Worm (Caenorhabditis elegans) whole organism, young adult: Measurements from ENCODE around the gene T04A8.7.

Experiments
- cebp-2 ChIP-seq: fragments of 200-800 bp; sonication (Bioruptor generic); IDR thresholded peaks from 2 replicates; pipeline ENCODE4 v1.3.6; 2022; ENCODE audit warnings: missing genetic modification characterization, missing compliant biosample characterization
- hsf-1 ChIP-seq: fragments of 200-800 bp; sonication (Bioruptor generic); IDR thresholded peaks from 2 replicates; pipeline ENCODE4 v1.3.6; 2022; ENCODE audit warnings: missing genetic modification reagents, missing genetic modification characterization, missing compliant biosample characterization
- lir-1 ChIP-seq: fragments of 200-800 bp; sonication (Bioruptor generic); conservative IDR thresholded peaks from 2 replicates; pipeline ENCODE4 v1.3.6; 2022; ENCODE audit warnings: missing genetic modification reagents, missing genetic modification characterization, missing compliant biosample characterization
- snpc-4 ChIP-seq, 5 experiments: fragments of 150-350 bp in 1 of 5; sonication (generic microtip) in 4 of 5; optimal IDR thresholded peaks; 2 replicates each; lab custom pipeline; 2014 to 2018; ENCODE audit warnings: missing genetic modification characterization in 5 of 5, missing biosample characterization in 3 of 5, antibody characterized with exemption in 2 of 5, mild to moderate bottlenecking in 2 of 5, missing compliant biosample characterization in 2 of 5, missing genotype in 2 of 5, moderate library complexity in 2 of 5, missing genetic modification reagents in 1 of 5

DNA sequence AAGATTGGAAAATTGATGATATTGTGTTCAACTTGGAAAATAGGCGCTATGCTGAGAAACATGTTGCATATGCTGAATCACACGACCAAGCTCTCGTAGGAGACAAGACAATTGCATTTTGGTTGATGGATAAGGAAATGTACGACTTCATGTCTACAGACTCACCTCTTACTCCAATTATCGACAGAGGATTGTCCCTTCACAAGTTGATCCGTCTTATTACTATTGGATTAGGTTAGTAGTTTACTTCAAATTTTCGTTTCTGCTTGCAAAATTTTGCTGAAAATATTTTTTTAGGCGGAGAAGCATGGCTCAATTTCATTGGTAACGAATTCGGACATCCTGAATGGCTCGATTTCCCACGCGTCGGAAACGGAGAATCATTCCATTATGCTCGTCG lies 1.7 kb downstream of the T04A8.7 start:
- TF ChIP-seq snpc-4 (GFP tag; optimal IDR thresholded peaks at IDR 0.05; lab: Kevin White, UChicago): no peak
- no peak for TF ChIP-seq snpc-4 (tag; optimal IDR thresholded peaks at IDR 0.05; lab: Kevin White, UChicago)
- TF ChIP-seq lir-1 (GFP tag; lab: Robert Waterston, UW): no peak
- no peak for TF ChIP-seq hsf-1 (GFP tag; lab: Robert Waterston, UW)
- TF ChIP-seq cebp-2 (GFP tag; lab: Robert Waterston, UW): no peak
